Worm (Caenorhabditis elegans): Measurements from ENCODE around the gene daf-5.

- no peak for TF ChIP-seq B0310.2 (tag; optimal IDR thresholded peaks at IDR 0.05)
- no peak for TF ChIP-seq ets-7 (tag; optimal IDR thresholded peaks at IDR 0.05)
- TF ChIP-seq scrt-1 (GFP tag; IDR thresholded peaks at IDR 0.05) = no peak
- TF ChIP-seq ama-1 (optimal IDR thresholded peaks at IDR 0.05) = no peak
- TF ChIP-seq ceh-36 (tag; optimal IDR thresholded peaks at IDR 0.05) = no peak
Measured at ce11 chrII:14060885-14061284, 8.8 kb upstream of the daf-5 start.

Data from whole organism, early embryonic.